Fruit fly (Drosophila melanogaster): Measurements from ENCODE around the gene CG6966.

dm6 chr3R:15087043-15087442 is 8.4 kb downstream of the CG6966 start:
- TF ChIP-seq spab (GFP tag; optimal IDR thresholded peaks at IDR 0.05) (no peak), Eip93F (GFP tag; optimal IDR thresholded peaks at IDR 0.05) (no peak)
